Fruit fly (Drosophila melanogaster) whole organism: Measurements from ENCODE around the gene sloth2.

Experiments
- CG8478 ChIP-seq: fragments of >200 bp; optimal IDR thresholded peaks from 2 replicates; lab custom pipeline; 2018; ENCODE audit warnings: inconsistent platforms
- Dll ChIP-seq: fragments of >200 bp; optimal IDR thresholded peaks from 2 replicates; lab custom pipeline; 2017
- EcR ChIP-seq, 2 experiments: fragments of >200 bp; optimal IDR thresholded peaks; 2 replicates each; lab custom pipeline; 2017; ENCODE audit warnings: missing biosample characterization in 2 of 2, missing genetic modification characterization in 2 of 2, missing genetic modification reagents in 2 of 2
- pan ChIP-seq: fragments of >200 bp; optimal IDR thresholded peaks from 2 replicates; lab custom pipeline; 2017
- psq ChIP-seq: fragments of >200 bp; optimal IDR thresholded peaks from 2 replicates; lab custom pipeline; 2017
- usp ChIP-seq: fragments of >200 bp; optimal IDR thresholded peaks from 2 replicates; lab custom pipeline; 2017; ENCODE audit warnings: missing biosample characterization, missing genetic modification characterization, mixed read lengths

The sloth2 gene

dm6 chrX:6985182-6985851, 25.8 kb upstream of the sloth2 start:
- TF ChIP-seq psq (lab: Kevin White, UChicago) (no peak), EcR (GFP tag; optimal IDR thresholded peaks at IDR 0.05; lab: Kevin White, UChicago) (peak; percentile 34 to 81), pan (lab: Kevin White, UChicago) (peak; percentile 92)

dm6 chrX:6985980-6986827, 25.0 kb upstream of the sloth2 start, which contains the start of gene bou:
bou (plus strand) TSS chrX:6986486.
- TF ChIP-seq pan (lab: Kevin White, UChicago) (no peak), psq (lab: Kevin White, UChicago) (no peak), usp (GFP tag; lab: Kevin White, UChicago) (no peak), Dll (lab: Kevin White, UChicago) (no peak), EcR (GFP tag; optimal IDR thresholded peaks at IDR 0.05; lab: Kevin White, UChicago) (no peak), CG8478 (lab: Kevin White, UChicago) (no peak)

- TF ChIP-seq pan (lab: Kevin White, UChicago) (no peak), Dll (lab: Kevin White, UChicago) (no peak), usp (GFP tag; lab: Kevin White, UChicago) (no peak), psq (lab: Kevin White, UChicago) (no peak), CG8478 (lab: Kevin White, UChicago) (no peak), EcR (GFP tag; optimal IDR thresholded peaks at IDR 0.05; lab: Kevin White, UChicago) (no peak)
Measured at dm6 chrX:6987091-6987490, 24.1 kb upstream of the sloth2 start.

- TF ChIP-seq Dll (lab: Kevin White, UChicago) (no peak), CG8478 (lab: Kevin White, UChicago) (no peak), psq (lab: Kevin White, UChicago) (no peak), pan (lab: Kevin White, UChicago) (no peak), usp (GFP tag; lab: Kevin White, UChicago) (no peak), EcR (GFP tag; optimal IDR thresholded peaks at IDR 0.05; lab: Kevin White, UChicago) (no peak)
Measured at dm6 chrX:6988082-6988481, 23.1 kb upstream of the sloth2 start.

- no peak for TF ChIP-seq Dll (lab: Kevin White, UChicago)
- no peak for TF ChIP-seq psq (lab: Kevin White, UChicago)
- TF ChIP-seq usp (GFP tag; lab: Kevin White, UChicago) = no peak
Measured at dm6 chrX:6988632-6989338, 22.4 kb upstream of the sloth2 start.

- TF ChIP-seq CG8478 (lab: Kevin White, UChicago) = no peak
- no peak for TF ChIP-seq EcR (GFP tag; optimal IDR thresholded peaks at IDR 0.05; lab: Kevin White, UChicago)
- TF ChIP-seq usp (GFP tag; lab: Kevin White, UChicago) = no peak
- TF ChIP-seq Dll (lab: Kevin White, UChicago) = no peak
- no peak for TF ChIP-seq psq (lab: Kevin White, UChicago)
- TF ChIP-seq pan (lab: Kevin White, UChicago) = no peak
Measured at dm6 chrX:6990105-6990504, 21.1 kb upstream of the sloth2 start.

- TF ChIP-seq CG8478 (lab: Kevin White, UChicago) (no peak), psq (lab: Kevin White, UChicago) (no peak), pan (lab: Kevin White, UChicago) (no peak), EcR (GFP tag; optimal IDR thresholded peaks at IDR 0.05; lab: Kevin White, UChicago) (no peak), usp (GFP tag; lab: Kevin White, UChicago) (no peak), Dll (lab: Kevin White, UChicago) (no peak)
Measured at dm6 chrX:6991286-6991685, 19.9 kb upstream of the sloth2 start, which contains the start of gene ogre. ogre (minus strand) TSS chrX:6991318.

dm6 chrX:6993350-6993749, 17.8 kb upstream of the sloth2 start, which contains the start of gene Inx7:
Inx7 (minus strand) TSS chrX:6993612.
- TF ChIP-seq CG8478 (lab: Kevin White, UChicago) = no peak
- TF ChIP-seq EcR (GFP tag; optimal IDR thresholded peaks at IDR 0.05; lab: Kevin White, UChicago) = no peak
- no peak for TF ChIP-seq Dll (lab: Kevin White, UChicago)
- no peak for TF ChIP-seq usp (GFP tag; lab: Kevin White, UChicago)
- no peak for TF ChIP-seq psq (lab: Kevin White, UChicago)
- no peak for TF ChIP-seq pan (lab: Kevin White, UChicago)

- TF ChIP-seq pan (lab: Kevin White, UChicago) = no peak
- no peak for TF ChIP-seq psq (lab: Kevin White, UChicago)
- no peak for TF ChIP-seq CG8478 (lab: Kevin White, UChicago)
- TF ChIP-seq usp (GFP tag; lab: Kevin White, UChicago) = no peak
- TF ChIP-seq EcR (GFP tag; optimal IDR thresholded peaks at IDR 0.05; lab: Kevin White, UChicago) = no peak
- TF ChIP-seq Dll (lab: Kevin White, UChicago) = no peak
Measured at dm6 chrX:6993753-6994152, 17.4 kb upstream of the sloth2 start.

- TF ChIP-seq Dll (lab: Kevin White, UChicago) = no peak
- TF ChIP-seq psq (lab: Kevin White, UChicago) = no peak
- TF ChIP-seq EcR (GFP tag; optimal IDR thresholded peaks at IDR 0.05; lab: Kevin White, UChicago) = no peak
- TF ChIP-seq pan (lab: Kevin White, UChicago) = no peak
- TF ChIP-seq CG8478 (lab: Kevin White, UChicago) = no peak
Measured at dm6 chrX:6994473-6995179, 16.5 kb upstream of the sloth2 start.
